Worm (Caenorhabditis elegans) whole organism, L1 larva: ENCODE data around the gene hipr-1.

Experiments used
- aly-2 ChIP-seq: fragments of 150-350 bp; optimal IDR thresholded peaks from 2 replicates; lab custom pipeline; 2014; ENCODE audit warnings: missing biosample characterization, missing genetic modification characterization
- ama-1 ChIP-seq: fragments of 150-350 bp; optimal IDR thresholded peaks from 2 replicates; lab custom pipeline; 2014
- blmp-1 ChIP-seq: fragments of 150-350 bp; optimal IDR thresholded peaks from 2 replicates; lab custom pipeline; 2014; ENCODE audit warnings: missing biosample characterization, missing genetic modification characterization
- ceh-82 ChIP-seq, 3 experiments: fragments of 150-350 bp in 1 of 3; sonication (generic microtip) in 2 of 3; optimal IDR thresholded peaks; 2 replicates each; lab custom pipeline; 2014 to 2017; ENCODE audit warnings: missing biosample characterization in 3 of 3, missing genetic modification characterization in 3 of 3
- ces-1 ChIP-seq: fragments of 150-350 bp; optimal IDR thresholded peaks from 2 replicates; lab custom pipeline; 2014; ENCODE audit warnings: missing biosample characterization, missing genetic modification reagents, missing genetic modification characterization
- dpl-1 ChIP-seq, 3 experiments: fragments of 150-350 bp in 2 of 3; sonication (generic microtip) in 1 of 3; optimal IDR thresholded peaks; 2 replicates each; lab custom pipeline; 2014 to 2017; ENCODE audit warnings: missing biosample characterization in 3 of 3, missing genetic modification characterization in 3 of 3, missing genetic modification reagents in 3 of 3
- efl-1 ChIP-seq, 4 experiments: fragments of 150-350 bp; optimal IDR thresholded peaks in 3 of 4; peaks in 1 of 4; 1 replicate in 1 of 4; 2 replicates in 3 of 4; lab custom pipeline; 2014; ENCODE audit warnings: missing biosample characterization in 2 of 4, missing genetic modification characterization in 2 of 4, missing genetic modification reagents in 2 of 4
- efl-3 ChIP-seq: fragments of 200-800 bp; sonication (Bioruptor generic); optimal IDR thresholded peaks from 2 replicates; lab custom pipeline; 2018; ENCODE audit warnings: mild to moderate bottlenecking, missing genetic modification characterization, missing compliant biosample characterization
- elt-2 ChIP-seq: sonication (generic microtip); optimal IDR thresholded peaks from 2 replicates; lab custom pipeline; 2016; ENCODE audit warnings: missing genetic modification characterization, mild to moderate bottlenecking, inconsistent platforms, missing compliant biosample characterization, missing genetic modification reagents
- elt-3 ChIP-seq, 6 experiments: fragments of 150-350 bp in 1 of 6; sonication (generic microtip); optimal IDR thresholded peaks; 2 replicates each; lab custom pipeline; 2017 to 2018; ENCODE audit warnings: missing biosample characterization in 6 of 6, missing genetic modification characterization in 6 of 6, inconsistent platforms in 1 of 6
- ets-5 ChIP-seq: fragments of 200-800 bp; sonication (Bioruptor generic); IDR thresholded peaks from 2 replicates; pipeline ENCODE4 v1.3.6; 2022; ENCODE audit warnings: missing genetic modification characterization, missing compliant biosample characterization
- fos-1 ChIP-seq: fragments of 150-350 bp; optimal IDR thresholded peaks from 2 replicates; lab custom pipeline; 2014; ENCODE audit warnings: missing biosample characterization, missing genetic modification characterization
- hlh-17 ChIP-seq: fragments of 200-800 bp; sonication (Bioruptor generic); optimal IDR thresholded peaks from 2 replicates; lab custom pipeline; 2018; ENCODE audit warnings: missing genetic modification characterization, mild to moderate bottlenecking, missing compliant biosample characterization, moderate library complexity, borderline replicate concordance
- hlh-4 ChIP-seq: sonication (generic microtip); optimal IDR thresholded peaks from 2 replicates; lab custom pipeline; 2016; ENCODE audit warnings: mild to moderate bottlenecking, missing genetic modification characterization, missing compliant biosample characterization
- irx-1 ChIP-seq: sonication (generic microtip); optimal IDR thresholded peaks from 2 replicates; lab custom pipeline; 2016; ENCODE audit warnings: missing genetic modification characterization, missing compliant biosample characterization
- jun-1 ChIP-seq: fragments of 150-350 bp; optimal IDR thresholded peaks from 2 replicates; lab custom pipeline; 2014; ENCODE audit warnings: missing biosample characterization, missing genetic modification reagents, missing genetic modification characterization
- lin-14 ChIP-seq: fragments of 200-800 bp; sonication (Bioruptor generic); optimal IDR thresholded peaks from 2 replicates; lab custom pipeline; 2018; ENCODE audit warnings: mild to moderate bottlenecking, missing genetic modification characterization, moderate library complexity, missing compliant biosample characterization
- lin-15B ChIP-seq: fragments of 150-350 bp; sonication (generic microtip); optimal IDR thresholded peaks from 3 replicates; lab custom pipeline; 2014; ENCODE audit warnings: missing biosample characterization, missing genetic modification characterization
- lin-35 ChIP-seq, 2 experiments: fragments of 150-350 bp; optimal IDR thresholded peaks; 2 replicates each; lab custom pipeline; 2014; ENCODE audit warnings: missing biosample characterization in 2 of 2, missing genetic modification characterization in 2 of 2, missing genetic modification reagents in 2 of 2
- lin-39 ChIP-seq: fragments of 150-350 bp; optimal IDR thresholded peaks from 2 replicates; lab custom pipeline; 2014; ENCODE audit warnings: missing biosample characterization, missing genetic modification reagents, missing genetic modification characterization
- lsy-2 ChIP-seq, 2 experiments: fragments of 150-350 bp; optimal IDR thresholded peaks; 2 replicates each; lab custom pipeline; 2014; ENCODE audit warnings: missing biosample characterization in 2 of 2, missing genetic modification characterization in 2 of 2
- mab-9 ChIP-seq: fragments of 200-800 bp; sonication (Bioruptor generic); IDR thresholded peaks from 2 replicates; pipeline ENCODE4 v1.3.6; 2022; ENCODE audit warnings: missing genetic modification reagents, missing genetic modification characterization, missing compliant biosample characterization
- mdl-1 ChIP-seq, 2 experiments: fragments of 150-350 bp; optimal IDR thresholded peaks; 2 replicates each; lab custom pipeline; 2014 to 2017; ENCODE audit warnings: missing biosample characterization in 2 of 2, missing genetic modification characterization in 2 of 2, inconsistent platforms in 1 of 2
- mep-1 ChIP-seq: fragments of 150-350 bp; optimal IDR thresholded peaks from 2 replicates; lab custom pipeline; 2014; ENCODE audit warnings: missing biosample characterization, missing genetic modification characterization
- nhr-19 ChIP-seq: fragments of 200-800 bp; sonication (Bioruptor generic); conservative IDR thresholded peaks from 2 replicates; pipeline ENCODE4 v1.3.6; 2022; ENCODE audit warnings: missing genetic modification characterization, missing compliant biosample characterization
- nhr-20 ChIP-seq: sonication (generic microtip); optimal IDR thresholded peaks from 2 replicates; lab custom pipeline; 2016; ENCODE audit warnings: mild to moderate bottlenecking, missing genetic modification characterization, missing compliant biosample characterization
- nhr-47 ChIP-seq: sonication (generic microtip); optimal IDR thresholded peaks from 2 replicates; lab custom pipeline; 2016; ENCODE audit warnings: mild to moderate bottlenecking, missing genetic modification characterization, moderate library complexity, missing compliant biosample characterization
- nhr-71 ChIP-seq: sonication (generic microtip); optimal IDR thresholded peaks from 2 replicates; lab custom pipeline; 2016; ENCODE audit warnings: mild to moderate bottlenecking, missing genetic modification characterization, moderate library complexity, missing compliant biosample characterization
- nhr-76 ChIP-seq: sonication (generic microtip); optimal IDR thresholded peaks from 2 replicates; lab custom pipeline; 2017; ENCODE audit warnings: missing biosample characterization, missing genetic modification characterization
- nhr-85 ChIP-seq: sonication (generic microtip); peaks from one replicate; lab custom pipeline; 2016; ENCODE audit warnings: missing genetic modification characterization, inconsistent platforms, missing compliant biosample characterization
- nhr-90 ChIP-seq: sonication (generic microtip); optimal IDR thresholded peaks from 2 replicates; lab custom pipeline; 2016; ENCODE audit warnings: mild to moderate bottlenecking, missing genetic modification characterization, missing compliant biosample characterization; ENCODE audit not compliant: poor library complexity
- pag-3 ChIP-seq: sonication (generic microtip); optimal IDR thresholded peaks from 2 replicates; lab custom pipeline; 2017; ENCODE audit warnings: missing genetic modification characterization, mild to moderate bottlenecking, missing compliant biosample characterization, antibody characterized with exemption, borderline replicate concordance; ENCODE audit not compliant: insufficient read depth
- pqm-1 ChIP-seq: sonication (generic microtip); optimal IDR thresholded peaks from 3 replicates; lab custom pipeline; 2017; ENCODE audit warnings: missing biosample characterization, missing genetic modification characterization
- rnt-1 ChIP-seq: sonication (generic microtip); optimal IDR thresholded peaks from 2 replicates; lab custom pipeline; 2016; ENCODE audit warnings: mild to moderate bottlenecking, missing genetic modification characterization, moderate library complexity, missing compliant biosample characterization
- snpc-4 ChIP-seq: fragments of 150-350 bp; optimal IDR thresholded peaks from 2 replicates; lab custom pipeline; 2014; ENCODE audit warnings: missing biosample characterization, missing genetic modification characterization
- snu-23 ChIP-seq: sonication (generic microtip); optimal IDR thresholded peaks from 2 replicates; lab custom pipeline; 2016; ENCODE audit warnings: missing genetic modification characterization, missing compliant biosample characterization
- sptf-1 ChIP-seq: fragments of 150-350 bp; optimal IDR thresholded peaks from 2 replicates; lab custom pipeline; 2014; ENCODE audit warnings: missing biosample characterization, missing genetic modification characterization
- sup-37 ChIP-seq: fragments of 200-800 bp; sonication (Bioruptor generic); optimal IDR thresholded peaks from 2 replicates; lab custom pipeline; 2018; ENCODE audit warnings: mild to moderate bottlenecking, missing genetic modification characterization, missing compliant biosample characterization
- swsn-7 ChIP-seq: sonication (generic microtip); optimal IDR thresholded peaks from 2 replicates; lab custom pipeline; 2016; ENCODE audit warnings: missing genetic modification characterization, missing compliant biosample characterization
- tbx-2 ChIP-seq: sonication (generic microtip); optimal IDR thresholded peaks from 2 replicates; lab custom pipeline; 2016; ENCODE audit warnings: missing genetic modification characterization, missing compliant biosample characterization
- unc-130 ChIP-seq: fragments of 150-350 bp; optimal IDR thresholded peaks from 2 replicates; lab custom pipeline; 2017; ENCODE audit warnings: missing biosample characterization, missing genetic modification characterization, inconsistent platforms
- unc-86 ChIP-seq: sonication (generic microtip); optimal IDR thresholded peaks from 2 replicates; lab custom pipeline; 2016; ENCODE audit warnings: missing genetic modification characterization, missing compliant biosample characterization
- xbp-1 ChIP-seq: sonication (generic microtip); optimal IDR thresholded peaks from 2 replicates; lab custom pipeline; 2016; ENCODE audit warnings: missing genetic modification characterization, missing compliant biosample characterization

hipr-1 gene

ce11 chrIII:8734327-8734885 is 14.4 kb downstream of the hipr-1 start (continued):
- peak; percentile 34 for TF ChIP-seq snu-23 (GFP tag; lab: Kevin White, UChicago)
- peak; percentile 0 for TF ChIP-seq unc-86 (tag; lab: Kevin White, UChicago)
- no peak for TF ChIP-seq nhr-76 (tag; lab: Kevin White, UChicago)
- no peak for TF ChIP-seq pag-3 (tag; lab: Kevin White, UChicago)
- TF ChIP-seq rnt-1: peak; percentile 72
- peak; percentile 22 for TF ChIP-seq swsn-7
- TF ChIP-seq efl-3 (GFP tag; lab: Kevin White, UChicago): no peak
- TF ChIP-seq lsy-2 (tag; optimal IDR thresholded peaks at IDR 0.05; lab: Kevin White, UChicago): peak; percentile 8 to 32
- TF ChIP-seq sup-37: no peak
- no peak for TF ChIP-seq irx-1 (tag; lab: Kevin White, UChicago)
- TF ChIP-seq sptf-1: no peak
- no peak for TF ChIP-seq lin-15B
- TF ChIP-seq nhr-19: peak; percentile 21; the same call in 1 of the 2 replicates

ce11 chrIII:8737391-8737790 is 17.4 kb downstream of the hipr-1 start:
- TF ChIP-seq efl-1 (optimal IDR thresholded peaks at IDR 0.05; lab: Kevin White, UChicago): no peak
- TF ChIP-seq efl-1 (GFP tag; optimal IDR thresholded peaks at IDR 0.05 in 1 of 2; lab: Kevin White, UChicago): peak in 1 of 2 experiments; percentile 46
- no peak for TF ChIP-seq nhr-47 (tag; lab: Kevin White, UChicago)
- TF ChIP-seq ama-1: no peak
- no peak for TF ChIP-seq snu-23 (GFP tag; lab: Kevin White, UChicago)
- TF ChIP-seq irx-1 (tag; lab: Kevin White, UChicago): no peak
- peak; percentile 33 for TF ChIP-seq lin-14 (GFP tag; lab: Kevin White, UChicago)
- TF ChIP-seq, all 84 proteins: peak for 2

DNA sequence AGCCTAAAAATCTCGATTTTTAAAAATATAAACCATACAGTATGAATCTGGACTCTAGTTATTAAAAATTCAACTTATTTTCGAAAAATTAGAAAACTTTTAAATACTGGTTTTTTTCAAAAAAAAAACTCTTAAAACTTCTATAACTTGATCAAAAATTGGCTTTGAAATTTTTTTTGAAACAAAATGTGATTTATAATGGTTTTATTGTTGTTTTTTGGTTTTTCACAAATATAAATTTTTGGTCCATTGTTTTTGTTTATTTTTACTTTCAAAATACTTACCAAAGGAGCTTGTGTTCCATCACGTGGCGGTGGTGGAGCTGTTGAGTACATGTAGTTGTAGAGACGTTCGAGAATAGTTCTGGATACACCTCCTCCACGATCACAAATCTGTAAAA is 18.3 kb downstream of the hipr-1 start:
- TF ChIP-seq fos-1 (tag; lab: Kevin White, UChicago) (no peak), efl-1 (optimal IDR thresholded peaks at IDR 0.05; lab: Kevin White, UChicago) (no peak), efl-1 (GFP tag; optimal IDR thresholded peaks at IDR 0.05 in 1 of 2; lab: Kevin White, UChicago) (peak in 1 of 2 experiments; percentile 91), xbp-1 (tag; lab: Kevin White, UChicago) (no peak), snpc-4 (tag; lab: Kevin White, UChicago) (no peak)
- TF ChIP-seq, all 84 proteins: peak for 1

- no peak for TF ChIP-seq hlh-4 (tag; lab: Kevin White, UChicago)
- TF ChIP-seq ceh-82 (tag; optimal IDR thresholded peaks at IDR 0.05; lab: Kevin White, UChicago): no peak
- TF ChIP-seq rnt-1: no peak
- no peak for TF ChIP-seq ces-1 (GFP tag; lab: Kevin White, UChicago)
- TF ChIP-seq lsy-2 (tag; optimal IDR thresholded peaks at IDR 0.05; lab: Kevin White, UChicago): peak in 1 of 2 experiments; percentile 43
- peak; percentile 90 for TF ChIP-seq nhr-85 (tag; lab: Kevin White, UChicago)
- TF ChIP-seq lin-14 (GFP tag; lab: Kevin White, UChicago): peak; percentile 86
- peak; percentile 31 for TF ChIP-seq tbx-2
- TF ChIP-seq snu-23 (GFP tag; lab: Kevin White, UChicago): peak; percentile 70
- peak in 1 of 2 experiments; percentile 84 for TF ChIP-seq mdl-1 (tag; optimal IDR thresholded peaks at IDR 0.05; lab: Kevin White, UChicago)
- peak in 1 of 2 experiments; percentile 77 for TF ChIP-seq lin-35 (GFP tag; optimal IDR thresholded peaks at IDR 0.05; lab: Kevin White, UChicago)
- TF ChIP-seq mep-1 (tag; lab: Kevin White, UChicago): peak; percentile 5
- no peak for TF ChIP-seq aly-2
- TF ChIP-seq ets-5 (GFP tag; lab: Robert Waterston, UW): no peak
- peak; percentile 72 for TF ChIP-seq nhr-20
- TF ChIP-seq jun-1 (tag; lab: Kevin White, UChicago): peak; percentile 28
- TF ChIP-seq lin-39: no peak
- TF ChIP-seq elt-3 (tag; optimal IDR thresholded peaks at IDR 0.05; lab: Kevin White, UChicago): peak in 5 of 6 experiments; percentile 24 to 98 (median 76)
- peak; percentile 74 for TF ChIP-seq blmp-1 (tag; lab: Kevin White, UChicago)
- TF ChIP-seq nhr-90 (tag; lab: Kevin White, UChicago): peak; percentile 54
- peak; percentile 30; the same call in 1 of the 2 replicates for TF ChIP-seq nhr-19
- TF ChIP-seq efl-1 (optimal IDR thresholded peaks at IDR 0.05; lab: Kevin White, UChicago): peak in 1 of 2 experiments; percentile 39
- peak; percentile 23 to 93 for TF ChIP-seq efl-1 (GFP tag; optimal IDR thresholded peaks at IDR 0.05 in 1 of 2; lab: Kevin White, UChicago)
- TF ChIP-seq pqm-1 (tag; lab: Kevin White, UChicago): peak; percentile 10
- TF ChIP-seq nhr-47 (tag; lab: Kevin White, UChicago): peak; percentile 10
- TF ChIP-seq dpl-1 (GFP tag; optimal IDR thresholded peaks at IDR 0.05; lab: Kevin White, UChicago): peak in 2 of 3 experiments; percentile 24 to 50
- no peak for TF ChIP-seq mab-9 (GFP tag; lab: Robert Waterston, UW)
- TF ChIP-seq snpc-4 (tag; lab: Kevin White, UChicago): no peak
- TF ChIP-seq unc-130 (tag; lab: Kevin White, UChicago): peak; percentile 11
- peak; percentile 64 for TF ChIP-seq nhr-71
- TF ChIP-seq hlh-17 (GFP tag; lab: Kevin White, UChicago): no peak
- peak; percentile 82 for TF ChIP-seq elt-2 (tag; lab: Kevin White, UChicago)
- TF ChIP-seq, all 84 proteins: peak for 21
Measured at ce11 chrIII:8739126-8739525, 19.1 kb downstream of the hipr-1 start.
